Fruit fly (Drosophila melanogaster) whole organism, pupa: ENCODE data around the gene CG1622.

ENCODE experiments used
- CG10348 ChIP-seq: fragments of 200-800 bp; sonication (Bioruptor generic); IDR thresholded peaks from 2 replicates; pipeline ENCODE4 v1.3.6; 2022; ENCODE audit warnings: missing biosample characterization, missing genetic modification characterization
- CG14655 ChIP-seq: fragments of 200-800 bp; sonication (Bioruptor generic); optimal IDR thresholded peaks from 3 replicates; lab custom pipeline; 2017; ENCODE audit warnings: mild to moderate bottlenecking, missing biosample characterization, missing genetic modification reagents, missing genetic modification characterization
- CG15710 ChIP-seq: fragments of 200-800 bp; sonication (Bioruptor generic); optimal IDR thresholded peaks from 2 replicates; lab custom pipeline; 2018; ENCODE audit warnings: missing biosample characterization, mild to moderate bottlenecking, missing genetic modification characterization, moderate library complexity
- CG9948 ChIP-seq: fragments of 200-800 bp; sonication (Bioruptor generic); optimal IDR thresholded peaks from 2 replicates; lab custom pipeline; 2018; ENCODE audit warnings: missing biosample characterization, mild to moderate bottlenecking, missing genetic modification characterization, moderate library complexity
- EcR ChIP-seq: fragments of 200-800 bp; sonication (Bioruptor generic); optimal IDR thresholded peaks from 3 replicates; lab custom pipeline; 2019; ENCODE audit warnings: missing biosample characterization, missing genetic modification characterization, mild to moderate bottlenecking, moderate library complexity, missing genetic modification reagents
- Ets98B ChIP-seq: fragments of 200-800 bp; sonication (Bioruptor generic); IDR thresholded peaks from 2 replicates; pipeline ENCODE4 v1.3.6; 2022; ENCODE audit warnings: missing biosample characterization, missing genetic modification characterization
- Pif1A ChIP-seq: fragments of 200-800 bp; sonication (Bioruptor generic); optimal IDR thresholded peaks from 3 replicates; lab custom pipeline; 2016; ENCODE audit warnings: missing biosample characterization, missing genetic modification characterization
- Pif1B ChIP-seq: fragments of 200-800 bp; sonication (Bioruptor generic); optimal IDR thresholded peaks from 3 replicates; lab custom pipeline; 2016; ENCODE audit warnings: missing biosample characterization, missing genetic modification characterization
- Snoo ChIP-seq: fragments of 200-800 bp; sonication (Bioruptor generic); optimal IDR thresholded peaks from 3 replicates; lab custom pipeline; 2017; ENCODE audit warnings: missing biosample characterization, mild to moderate bottlenecking, missing genetic modification characterization, inconsistent platforms
- fd96Ca ChIP-seq: fragments of 200-800 bp; sonication (Bioruptor generic); IDR thresholded peaks from 3 replicates; pipeline ENCODE4 v1.3.6; 2022; ENCODE audit warnings: missing biosample characterization, missing genetic modification characterization
- gl ChIP-seq: fragments of 200-800 bp; sonication (Bioruptor generic); optimal IDR thresholded peaks from 2 replicates; lab custom pipeline; 2018; ENCODE audit warnings: missing biosample characterization, mild to moderate bottlenecking, missing genetic modification characterization

dm6 chrX:13303527-13303655 lies 6.5 kb downstream of the CG1622 start, which contains the start of gene IP3K2:
- TF ChIP-seq Ets98B (GFP tag; lab: Robert Waterston, UW) (no peak), Pif1A (GFP tag; lab: Kevin White, UChicago) (no peak), EcR (GFP tag; lab: Kevin White, UChicago) (no peak), CG15710 (tag; lab: Kevin White, UChicago) (no peak), CG10348 (GFP tag; lab: Robert Waterston, UW) (no peak), Pif1B (no peak), Snoo (tag; lab: Kevin White, UChicago) (no peak), CG9948 (no peak), fd96Ca (GFP tag; lab: Robert Waterston, UW) (no peak), gl (tag; lab: Kevin White, UChicago) (no peak), CG14655 (GFP tag; lab: Kevin White, UChicago) (no peak)
